Fruit fly (Drosophila melanogaster): ENCODE data around the gene MED30.

MED30 gene

DNA sequence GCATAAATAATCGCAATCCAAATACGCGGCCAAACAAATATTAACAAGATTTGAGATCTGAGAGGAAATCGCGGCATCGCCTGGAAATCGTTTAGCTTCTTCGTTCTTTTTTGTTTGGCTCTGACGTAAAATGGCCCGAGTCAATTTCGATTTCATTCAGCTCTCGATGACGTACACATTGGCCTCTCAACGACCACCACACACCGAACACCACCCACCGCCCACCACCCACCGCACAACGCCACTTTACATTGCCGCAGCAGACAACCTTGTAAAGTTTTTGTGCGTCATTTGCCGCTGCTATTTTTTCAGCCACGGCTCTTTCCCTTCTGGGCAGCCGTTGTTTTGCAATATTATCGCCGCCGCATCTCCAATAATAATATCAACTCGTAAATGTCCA, 21.8 kb downstream of the MED30 start:
- TF ChIP-seq woc (GFP tag; optimal IDR thresholded peaks at IDR 0.05) (no peak), CrebA (GFP tag; optimal IDR thresholded peaks at IDR 0.05; ENCODE audit: borderline replicate concordance) (no peak), sv (GFP tag; optimal IDR thresholded peaks at IDR 0.05) (no peak), fru (GFP tag; optimal IDR thresholded peaks at IDR 0.05) (no peak), Hr83 (GFP tag; optimal IDR thresholded peaks at IDR 0.05; ENCODE audit: poor library complexity, severe bottlenecking) (no peak), Rel (GFP tag; optimal IDR thresholded peaks at IDR 0.05) (no peak), Rel (tag; optimal IDR thresholded peaks at IDR 0.05) (no peak)

DNA sequence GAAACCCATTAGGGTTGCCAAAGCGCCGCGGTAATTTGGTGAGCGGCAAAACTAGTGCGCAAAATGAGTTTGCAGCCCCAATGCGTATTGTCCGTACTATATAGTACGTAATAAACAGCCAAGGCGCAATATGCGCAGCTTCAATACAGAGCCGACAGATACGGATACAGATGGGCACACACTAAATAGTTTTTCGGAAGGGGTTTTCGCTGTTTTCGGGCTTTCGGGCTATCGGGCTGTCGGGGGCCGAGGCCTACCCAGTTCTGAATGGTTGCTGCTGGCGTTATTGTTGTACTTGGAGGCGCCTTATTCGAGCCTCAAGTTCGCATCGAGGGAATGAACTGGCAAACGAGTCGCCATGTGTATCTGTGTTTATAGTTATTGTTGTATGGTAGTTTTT, 23.2 kb downstream of the MED30 start:
- TF ChIP-seq Rel (GFP tag; optimal IDR thresholded peaks at IDR 0.05) (no peak), Rel (tag; optimal IDR thresholded peaks at IDR 0.05) (no peak), rgr (GFP tag; optimal IDR thresholded peaks at IDR 0.05) (no peak), lola (GFP tag; optimal IDR thresholded peaks at IDR 0.05) (no peak), foxo (GFP tag; optimal IDR thresholded peaks at IDR 0.05) (no peak), psq (GFP tag; optimal IDR thresholded peaks at IDR 0.05) (no peak), CrebA (GFP tag; optimal IDR thresholded peaks at IDR 0.05; ENCODE audit: borderline replicate concordance) (no peak), HLH106 (tag; optimal IDR thresholded peaks at IDR 0.05) (no peak), Jra (GFP tag; optimal IDR thresholded peaks at IDR 0.05) (no peak)

DNA sequence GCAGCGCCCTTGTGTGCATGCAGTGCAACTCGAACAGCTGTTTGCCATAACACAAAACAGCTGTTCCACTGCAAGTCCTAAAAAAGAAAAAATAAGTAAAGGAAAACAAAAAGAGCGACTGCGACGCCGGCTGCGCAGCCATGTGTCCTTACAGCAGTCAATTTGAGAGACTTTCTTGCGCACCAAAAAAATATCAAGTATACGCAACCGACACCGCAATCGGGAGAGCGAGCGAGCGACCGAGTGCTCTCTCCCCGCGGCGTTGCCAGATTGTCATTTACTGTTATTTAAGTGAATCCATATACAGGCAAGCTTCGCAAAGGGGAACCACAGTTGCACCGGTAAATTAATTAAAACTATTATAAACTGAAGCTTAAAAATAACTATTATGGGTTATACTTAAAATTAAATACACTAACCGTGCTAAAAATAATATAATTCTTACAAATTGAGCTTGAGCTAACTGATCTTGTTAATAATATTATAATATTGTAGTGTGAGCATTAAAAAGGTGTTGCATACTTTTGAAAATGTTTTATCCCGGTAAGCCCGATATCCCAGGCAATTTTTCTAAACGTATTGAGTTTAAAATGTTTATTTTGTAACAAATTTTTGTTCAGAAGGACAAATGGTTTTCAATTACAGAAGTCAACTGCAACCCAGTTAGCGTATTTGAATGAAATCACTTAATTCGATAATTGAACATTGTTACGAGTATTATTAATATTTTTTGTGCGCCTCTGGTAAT, 23.8 kb downstream of the MED30 start:
- TF ChIP-seq Hr83 (GFP tag; optimal IDR thresholded peaks at IDR 0.05; ENCODE audit: poor library complexity, severe bottlenecking) (peak; percentile 21), ey (GFP tag; optimal IDR thresholded peaks at IDR 0.05) (peak; percentile 23), woc (GFP tag; optimal IDR thresholded peaks at IDR 0.05) (peak; percentile 6), CG9705 (GFP tag; optimal IDR thresholded peaks at IDR 0.05) (no peak), Myc (optimal IDR thresholded peaks at IDR 0.05) (no peak), dl (GFP tag; optimal IDR thresholded peaks at IDR 0.05; ENCODE audit: insufficient read depth in 1 of 2, partially characterized antibody in 2 of 2) (peak in 1 of 2 experiments; percentile 23), CG32264 (GFP tag; optimal IDR thresholded peaks at IDR 0.05) (no peak), fru (GFP tag; optimal IDR thresholded peaks at IDR 0.05) (peak; percentile 38), sv (GFP tag; optimal IDR thresholded peaks at IDR 0.05) (peak; percentile 44), psq (GFP tag; optimal IDR thresholded peaks at IDR 0.05) (peak; percentile 4), Hr78 (GFP tag; optimal IDR thresholded peaks at IDR 0.05) (no peak), HLH106 (tag; optimal IDR thresholded peaks at IDR 0.05) (peak; percentile 12), usp (GFP tag; optimal IDR thresholded peaks at IDR 0.05) (no peak), foxo (GFP tag; optimal IDR thresholded peaks at IDR 0.05) (peak in 1 of 2 experiments; percentile 39), rgr (GFP tag; optimal IDR thresholded peaks at IDR 0.05) (peak; percentile 28), lola (GFP tag; optimal IDR thresholded peaks at IDR 0.05) (no peak), jim (GFP tag; optimal IDR thresholded peaks at IDR 0.05) (no peak)

DNA sequence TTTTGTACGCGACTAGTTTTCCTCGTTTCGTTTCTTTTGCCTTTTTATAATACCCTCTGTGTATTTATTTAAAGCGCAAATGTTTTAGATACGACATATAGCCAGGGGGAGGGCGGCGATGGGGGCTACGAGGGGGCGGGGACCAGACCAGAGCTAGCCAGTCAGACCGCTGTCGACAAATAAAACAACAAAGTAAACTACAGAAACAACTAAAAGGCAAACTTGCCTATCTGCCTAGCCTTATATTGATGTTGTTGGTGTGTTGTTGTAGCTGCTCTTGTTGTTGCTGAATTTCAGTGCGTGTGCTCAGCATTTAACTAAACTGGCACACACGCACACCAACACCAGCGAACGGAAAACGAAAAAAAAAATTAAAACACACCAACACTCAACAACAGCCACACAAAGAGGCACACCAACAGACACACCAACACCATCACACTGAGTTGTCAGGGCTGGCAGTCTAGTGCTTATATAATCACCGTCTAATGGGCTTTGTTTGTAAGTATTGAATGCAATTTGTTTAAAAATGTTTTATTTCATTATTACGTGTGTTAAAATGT, 24.5 kb downstream of the MED30 start:
- TF ChIP-seq dl (GFP tag; optimal IDR thresholded peaks at IDR 0.05; ENCODE audit: insufficient read depth in 1 of 2, partially characterized antibody in 2 of 2) (no peak), Myc (optimal IDR thresholded peaks at IDR 0.05) (no peak), pan (optimal IDR thresholded peaks at IDR 0.05) (no peak), sage (GFP tag; optimal IDR thresholded peaks at IDR 0.05) (no peak), foxo (GFP tag; optimal IDR thresholded peaks at IDR 0.05) (no peak), Hr78 (GFP tag; optimal IDR thresholded peaks at IDR 0.05) (no peak), rgr (GFP tag; optimal IDR thresholded peaks at IDR 0.05) (no peak), brk (GFP tag; optimal IDR thresholded peaks at IDR 0.05) (no peak), dmrt93B (GFP tag; optimal IDR thresholded peaks at IDR 0.05) (no peak), Dfd (GFP tag; optimal IDR thresholded peaks at IDR 0.05) (no peak), Hr83 (GFP tag; optimal IDR thresholded peaks at IDR 0.05; ENCODE audit: poor library complexity, severe bottlenecking) (no peak), OdsH (GFP tag; optimal IDR thresholded peaks at IDR 0.05) (no peak)

DNA sequence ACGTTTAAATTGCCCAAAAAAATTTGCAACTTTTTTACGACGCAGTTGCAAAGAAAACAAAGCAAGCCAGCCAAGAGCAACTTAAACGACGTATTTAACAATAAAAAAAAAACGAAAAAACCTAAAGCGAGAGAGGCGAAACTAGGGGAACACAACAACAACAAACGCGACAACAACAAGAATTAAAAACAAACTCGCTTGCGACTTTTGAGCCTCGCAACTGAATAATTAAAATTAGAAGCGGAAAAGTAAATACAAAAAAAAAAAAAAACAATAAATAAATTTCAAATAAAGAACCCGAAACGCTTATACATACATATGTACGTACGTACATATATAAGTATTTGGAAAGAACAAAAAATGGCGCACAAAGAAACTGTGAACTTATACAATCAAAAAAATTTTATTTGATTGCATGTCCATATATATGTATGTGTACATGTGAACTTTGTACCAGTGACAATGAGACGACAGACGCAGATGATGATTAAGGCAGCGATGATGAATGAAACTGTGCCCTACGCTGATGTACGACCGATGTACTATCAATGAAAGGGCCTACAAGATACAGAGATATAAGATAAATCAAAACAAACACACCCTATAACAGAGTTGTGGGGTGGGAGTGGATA, 25.1 kb downstream of the MED30 start:
- no peak for TF ChIP-seq Hr78 (GFP tag; optimal IDR thresholded peaks at IDR 0.05)
- TF ChIP-seq Hnf4 (GFP tag; optimal IDR thresholded peaks at IDR 0.05), result peak; percentile 42
